Worm (Caenorhabditis elegans) whole organism, L4 larva: ENCODE data around the gene F45D3.1.

Experiments used
- aha-1 ChIP-seq: fragments of 150-350 bp; peaks from one replicate; lab custom pipeline; 2014; ENCODE audit warnings: missing biosample characterization, missing genetic modification characterization
- ama-1 ChIP-seq: fragments of 150-350 bp; optimal IDR thresholded peaks from 2 replicates; lab custom pipeline; 2014; ENCODE audit warnings: inconsistent platforms, mixed read lengths
- ceh-44 ChIP-seq: fragments of 200-800 bp; sonication (Bioruptor generic); IDR thresholded peaks from 2 replicates; pipeline ENCODE4 v1.3.6; 2022; ENCODE audit warnings: missing genetic modification reagents, missing genetic modification characterization, missing compliant biosample characterization
- egl-43 ChIP-seq: fragments of 200-800 bp; sonication (Bioruptor generic); IDR thresholded peaks from 2 replicates; pipeline ENCODE4 v1.3.6; 2022; ENCODE audit warnings: missing genetic modification reagents, missing genetic modification characterization, missing compliant biosample characterization
- hmg-1.1 ChIP-seq: fragments of 200-800 bp; sonication (Bioruptor generic); IDR thresholded peaks from 2 replicates; pipeline ENCODE4 v1.3.6; 2022; ENCODE audit warnings: missing genetic modification reagents, missing genetic modification characterization, missing compliant biosample characterization
- lin-13 ChIP-seq: fragments of 150-350 bp; optimal IDR thresholded peaks from 2 replicates; lab custom pipeline; 2014; ENCODE audit warnings: missing biosample characterization, missing genetic modification reagents, missing genetic modification characterization
- nhr-11 ChIP-seq: fragments of 150-350 bp; optimal IDR thresholded peaks from 2 replicates; lab custom pipeline; 2014; ENCODE audit warnings: missing biosample characterization, missing genetic modification characterization
- nhr-28 ChIP-seq: fragments of 150-350 bp; optimal IDR thresholded peaks from 2 replicates; lab custom pipeline; 2014; ENCODE audit warnings: missing biosample characterization, missing genetic modification characterization
- nhr-77 ChIP-seq: fragments of 150-350 bp; optimal IDR thresholded peaks from 2 replicates; lab custom pipeline; 2014; ENCODE audit warnings: missing biosample characterization, missing genetic modification characterization
- snpc-1.2 ChIP-seq: fragments of 200-800 bp; sonication (Bioruptor generic); IDR thresholded peaks from 2 replicates; pipeline ENCODE4 v1.3.6; 2022; ENCODE audit warnings: missing genetic modification reagents, missing genetic modification characterization, missing compliant biosample characterization
- zag-1 ChIP-seq: fragments of 150-350 bp; optimal IDR thresholded peaks from 2 replicates; lab custom pipeline; 2014; ENCODE audit warnings: missing biosample characterization, missing genetic modification characterization

- TF ChIP-seq ceh-44 (GFP tag; lab: Robert Waterston, UW) = no peak
- TF ChIP-seq zag-1 (tag; lab: Kevin White, UChicago) = no peak
- TF ChIP-seq nhr-77 (tag; lab: Kevin White, UChicago) = no peak
- no peak for TF ChIP-seq egl-43
- TF ChIP-seq ama-1 (lab: Kevin White, UChicago) = peak; percentile 63
- no peak for TF ChIP-seq lin-13
- TF ChIP-seq hmg-1.1 (GFP tag; lab: Robert Waterston, UW) = no peak
- TF ChIP-seq aha-1 (tag; lab: Kevin White, UChicago) = peak; percentile 34
- TF ChIP-seq nhr-28 = no peak
- TF ChIP-seq nhr-11 (tag; lab: Kevin White, UChicago) = no peak
- TF ChIP-seq snpc-1.2 = no peak
Observed at ce11 chrV:12540018-12540417, 13.2 kb downstream of the F45D3.1 start.
